Worm (Caenorhabditis elegans): ENCODE results near the gene C55C3.1.

DNA sequence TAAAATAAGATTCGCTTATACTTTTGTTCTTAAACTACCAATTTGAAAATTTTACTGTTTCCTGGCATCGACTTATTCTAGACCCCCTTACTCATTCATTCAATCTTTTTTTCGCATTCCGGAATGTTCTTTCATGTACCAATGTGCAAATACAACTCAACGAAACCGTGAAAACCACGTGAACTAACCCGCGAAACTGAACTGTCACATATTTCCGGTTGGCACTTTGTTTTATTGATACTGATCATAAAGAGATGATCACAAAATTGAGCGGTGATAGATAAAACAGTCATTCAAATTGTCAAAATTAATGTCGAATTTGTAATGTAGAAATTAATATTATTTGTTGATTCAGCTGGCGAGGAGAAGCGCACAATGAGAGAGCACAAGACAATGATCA lies 47.0 kb downstream of the C55C3.1 start:
- TF ChIP-seq flt-1 (GFP tag; IDR thresholded peaks at IDR 0.05) (no peak), T22C8.4 (GFP tag; IDR thresholded peaks at IDR 0.05) (no peak), med-1 (GFP tag; optimal IDR thresholded peaks at IDR 0.05; ENCODE audit: insufficient read depth) (no peak), ref-1 (GFP tag; conservative IDR thresholded peaks at IDR 0.05) (no peak), ztf-23 (GFP tag; IDR thresholded peaks at IDR 0.05) (no peak)

Data from whole organism, midembryonic.